Fruit fly (Drosophila melanogaster): Measurements from ENCODE around the gene CG17375.
A peak's percentile ranks its signal among the peaks of the same experiment; 100 is the strongest.

dm6 chr2L:6841349-6841748 is 35.8 kb upstream of the CG17375 start:
- TF ChIP-seq CG10631 (GFP tag; optimal IDR thresholded peaks at IDR 0.05) (peak; percentile 3), dsx (GFP tag; optimal IDR thresholded peaks at IDR 0.05; ENCODE audit: poor library complexity, severe bottlenecking) (no peak), Eip93F (GFP tag; optimal IDR thresholded peaks at IDR 0.05) (no peak), Hr4 (GFP tag; optimal IDR thresholded peaks at IDR 0.05) (no peak), CG3919 (GFP tag; optimal IDR thresholded peaks at IDR 0.05) (peak; percentile 4), CG11902 (GFP tag; optimal IDR thresholded peaks at IDR 0.05) (no peak)

All from whole organism, prepupa.